Worm (Caenorhabditis elegans) whole organism, L1 larva: ENCODE measurements around the gene fil-2.

Experiments used
- C04F5.9 ChIP-seq: sonication (generic microtip); optimal IDR thresholded peaks from 2 replicates; lab custom pipeline; 2016; ENCODE audit warnings: missing genetic modification characterization, missing compliant biosample characterization
- C16A3.4 ChIP-seq: fragments of 150-350 bp; optimal IDR thresholded peaks from 2 replicates; lab custom pipeline; 2014; ENCODE audit warnings: missing biosample characterization, missing genetic modification characterization
- C34B4.2 ChIP-seq: sonication (generic microtip); optimal IDR thresholded peaks from 2 replicates; lab custom pipeline; 2017; ENCODE audit warnings: mild to moderate bottlenecking, missing genetic modification characterization, missing compliant biosample characterization
- aha-1 ChIP-seq: fragments of 150-350 bp; optimal IDR thresholded peaks from 2 replicates; lab custom pipeline; 2014; ENCODE audit warnings: missing biosample characterization, missing genetic modification characterization
- alr-1 ChIP-seq: fragments of 200-800 bp; sonication (Bioruptor generic); optimal IDR thresholded peaks from 2 replicates; lab custom pipeline; 2018; ENCODE audit warnings: borderline replicate concordance, mild to moderate bottlenecking, missing genetic modification characterization, missing compliant biosample characterization
- ama-1 ChIP-seq: fragments of 150-350 bp; optimal IDR thresholded peaks from 2 replicates; lab custom pipeline; 2014
- blmp-1 ChIP-seq: fragments of 150-350 bp; optimal IDR thresholded peaks from 2 replicates; lab custom pipeline; 2014; ENCODE audit warnings: missing biosample characterization, missing genetic modification characterization
- ceh-63 ChIP-seq: fragments of 200-800 bp; sonication (Bioruptor generic); optimal IDR thresholded peaks from 2 replicates; lab custom pipeline; 2018; ENCODE audit warnings: mild to moderate bottlenecking, missing genetic modification characterization, missing compliant biosample characterization
- ceh-82 ChIP-seq, 3 experiments: fragments of 150-350 bp in 1 of 3; sonication (generic microtip) in 2 of 3; optimal IDR thresholded peaks; 2 replicates each; lab custom pipeline; 2014 to 2017; ENCODE audit warnings: missing biosample characterization in 3 of 3, missing genetic modification characterization in 3 of 3
- ces-1 ChIP-seq: fragments of 150-350 bp; optimal IDR thresholded peaks from 2 replicates; lab custom pipeline; 2014; ENCODE audit warnings: missing biosample characterization, missing genetic modification reagents, missing genetic modification characterization
- dsc-1 ChIP-seq: sonication (generic microtip); optimal IDR thresholded peaks from 2 replicates; lab custom pipeline; 2016; ENCODE audit warnings: mild to moderate bottlenecking, missing genetic modification characterization, missing compliant biosample characterization
- efl-1 ChIP-seq, 4 experiments: fragments of 150-350 bp; optimal IDR thresholded peaks in 3 of 4; peaks in 1 of 4; 1 replicate in 1 of 4; 2 replicates in 3 of 4; lab custom pipeline; 2014; ENCODE audit warnings: missing biosample characterization in 2 of 4, missing genetic modification characterization in 2 of 4, missing genetic modification reagents in 2 of 4
- efl-3 ChIP-seq: fragments of 200-800 bp; sonication (Bioruptor generic); optimal IDR thresholded peaks from 2 replicates; lab custom pipeline; 2018; ENCODE audit warnings: mild to moderate bottlenecking, missing genetic modification characterization, missing compliant biosample characterization
- elt-2 ChIP-seq: sonication (generic microtip); optimal IDR thresholded peaks from 2 replicates; lab custom pipeline; 2016; ENCODE audit warnings: missing genetic modification characterization, mild to moderate bottlenecking, inconsistent platforms, missing compliant biosample characterization, missing genetic modification reagents
- elt-3 ChIP-seq, 6 experiments: fragments of 150-350 bp in 1 of 6; sonication (generic microtip); optimal IDR thresholded peaks; 2 replicates each; lab custom pipeline; 2017 to 2018; ENCODE audit warnings: missing biosample characterization in 6 of 6, missing genetic modification characterization in 6 of 6, inconsistent platforms in 1 of 6
- fkh-10 ChIP-seq: sonication (generic microtip); optimal IDR thresholded peaks from 2 replicates; lab custom pipeline; 2017; ENCODE audit warnings: missing biosample characterization, missing genetic modification reagents, missing genetic modification characterization
- fkh-4 ChIP-seq: sonication (generic microtip); optimal IDR thresholded peaks from 2 replicates; lab custom pipeline; 2016; ENCODE audit warnings: missing compliant biosample characterization, missing genetic modification characterization, borderline replicate concordance
- fkh-8 ChIP-seq: sonication (generic microtip); optimal IDR thresholded peaks from 2 replicates; lab custom pipeline; 2016; ENCODE audit warnings: mild to moderate bottlenecking, missing genetic modification characterization, missing compliant biosample characterization
- fos-1 ChIP-seq: fragments of 150-350 bp; optimal IDR thresholded peaks from 2 replicates; lab custom pipeline; 2014; ENCODE audit warnings: missing biosample characterization, missing genetic modification characterization
- hlh-4 ChIP-seq: sonication (generic microtip); optimal IDR thresholded peaks from 2 replicates; lab custom pipeline; 2016; ENCODE audit warnings: mild to moderate bottlenecking, missing genetic modification characterization, missing compliant biosample characterization
- irx-1 ChIP-seq: sonication (generic microtip); optimal IDR thresholded peaks from 2 replicates; lab custom pipeline; 2016; ENCODE audit warnings: missing genetic modification characterization, missing compliant biosample characterization
- lin-13 ChIP-seq: fragments of 150-350 bp; optimal IDR thresholded peaks from 2 replicates; lab custom pipeline; 2014; ENCODE audit warnings: missing biosample characterization, missing genetic modification reagents, missing genetic modification characterization
- lin-14 ChIP-seq: fragments of 200-800 bp; sonication (Bioruptor generic); optimal IDR thresholded peaks from 2 replicates; lab custom pipeline; 2018; ENCODE audit warnings: mild to moderate bottlenecking, missing genetic modification characterization, moderate library complexity, missing compliant biosample characterization
- lsy-2 ChIP-seq, 2 experiments: fragments of 150-350 bp; optimal IDR thresholded peaks; 2 replicates each; lab custom pipeline; 2014; ENCODE audit warnings: missing biosample characterization in 2 of 2, missing genetic modification characterization in 2 of 2
- mep-1 ChIP-seq: fragments of 150-350 bp; optimal IDR thresholded peaks from 2 replicates; lab custom pipeline; 2014; ENCODE audit warnings: missing biosample characterization, missing genetic modification characterization
- nhr-11 ChIP-seq: fragments of 150-350 bp; optimal IDR thresholded peaks from 2 replicates; lab custom pipeline; 2014; ENCODE audit warnings: missing biosample characterization, missing genetic modification characterization
- nhr-237 ChIP-seq: fragments of 150-350 bp; optimal IDR thresholded peaks from 2 replicates; lab custom pipeline; 2014; ENCODE audit warnings: missing biosample characterization, missing genetic modification characterization
- nhr-71 ChIP-seq: sonication (generic microtip); optimal IDR thresholded peaks from 2 replicates; lab custom pipeline; 2016; ENCODE audit warnings: mild to moderate bottlenecking, missing genetic modification characterization, moderate library complexity, missing compliant biosample characterization
- nhr-77 ChIP-seq: fragments of 150-350 bp; optimal IDR thresholded peaks from 2 replicates; lab custom pipeline; 2014; ENCODE audit warnings: missing biosample characterization, missing genetic modification characterization
- nhr-85 ChIP-seq: sonication (generic microtip); peaks from one replicate; lab custom pipeline; 2016; ENCODE audit warnings: missing genetic modification characterization, inconsistent platforms, missing compliant biosample characterization
- nhr-90 ChIP-seq: sonication (generic microtip); optimal IDR thresholded peaks from 2 replicates; lab custom pipeline; 2016; ENCODE audit warnings: mild to moderate bottlenecking, missing genetic modification characterization, missing compliant biosample characterization; ENCODE audit not compliant: poor library complexity
- pax-3 ChIP-seq: fragments of 200-800 bp; sonication (Bioruptor generic); optimal IDR thresholded peaks from 2 replicates; lab custom pipeline; 2018; ENCODE audit warnings: mild to moderate bottlenecking, missing genetic modification characterization, moderate library complexity, missing compliant biosample characterization
- rnt-1 ChIP-seq: sonication (generic microtip); optimal IDR thresholded peaks from 2 replicates; lab custom pipeline; 2016; ENCODE audit warnings: mild to moderate bottlenecking, missing genetic modification characterization, moderate library complexity, missing compliant biosample characterization
- snpc-4 ChIP-seq: fragments of 150-350 bp; optimal IDR thresholded peaks from 2 replicates; lab custom pipeline; 2014; ENCODE audit warnings: missing biosample characterization, missing genetic modification characterization
- sox-4 ChIP-seq: sonication (generic microtip); optimal IDR thresholded peaks from 2 replicates; lab custom pipeline; 2016; ENCODE audit warnings: missing genetic modification characterization, missing compliant biosample characterization
- sup-37 ChIP-seq: fragments of 200-800 bp; sonication (Bioruptor generic); optimal IDR thresholded peaks from 2 replicates; lab custom pipeline; 2018; ENCODE audit warnings: mild to moderate bottlenecking, missing genetic modification characterization, missing compliant biosample characterization
- swsn-7 ChIP-seq: sonication (generic microtip); optimal IDR thresholded peaks from 2 replicates; lab custom pipeline; 2016; ENCODE audit warnings: missing genetic modification characterization, missing compliant biosample characterization
- tlp-1 ChIP-seq: fragments of 150-350 bp; optimal IDR thresholded peaks from 2 replicates; lab custom pipeline; 2014; ENCODE audit warnings: missing biosample characterization, missing genetic modification characterization
- unc-98 ChIP-seq: fragments of 200-800 bp; sonication (Bioruptor generic); IDR thresholded peaks from 2 replicates; pipeline ENCODE4 v1.3.6; 2022; ENCODE audit warnings: missing genetic modification characterization, missing compliant biosample characterization
- zip-4 ChIP-seq: fragments of 200-800 bp; sonication (Bioruptor generic); optimal IDR thresholded peaks from 2 replicates; lab custom pipeline; 2018; ENCODE audit warnings: mild to moderate bottlenecking, missing genetic modification characterization, moderate library complexity, missing compliant biosample characterization
- ztf-11 ChIP-seq, 2 experiments: sonication (generic microtip); optimal IDR thresholded peaks; 2 replicates each; lab custom pipeline; 2016 to 2017; ENCODE audit warnings: missing genetic modification characterization in 2 of 2, missing biosample characterization in 1 of 2, missing compliant biosample characterization in 1 of 2
- ztf-4 ChIP-seq: fragments of 150-350 bp; optimal IDR thresholded peaks from 2 replicates; lab custom pipeline; 2014; ENCODE audit warnings: missing biosample characterization, missing genetic modification characterization

fil-2 gene

ce11 chrV:6267237-6267812 is 11.5 kb upstream of the fil-2 start, which contains the start of gene mrck-1 (continued):
- TF ChIP-seq C34B4.2: no peak

- TF ChIP-seq sox-4: no peak
- TF ChIP-seq ztf-11 (tag; optimal IDR thresholded peaks at IDR 0.05; lab: Kevin White, UChicago): no peak
- no peak for TF ChIP-seq C04F5.9
- no peak for TF ChIP-seq unc-98 (GFP tag; lab: Robert Waterston, UW)
- no peak for TF ChIP-seq ztf-4 (tag; lab: Kevin White, UChicago)
- TF ChIP-seq aha-1 (tag; lab: Kevin White, UChicago): no peak
- TF ChIP-seq swsn-7 (tag; lab: Kevin White, UChicago): no peak
- TF ChIP-seq ceh-63 (GFP tag; lab: Kevin White, UChicago): no peak
- TF ChIP-seq snpc-4: no peak
- no peak for TF ChIP-seq blmp-1 (tag; lab: Kevin White, UChicago)
- TF ChIP-seq C34B4.2: no peak
- no peak for TF ChIP-seq fkh-10 (GFP tag; lab: Kevin White, UChicago)
- no peak for TF ChIP-seq sup-37 (GFP tag; lab: Kevin White, UChicago)
- no peak for TF ChIP-seq nhr-11 (tag; lab: Kevin White, UChicago)
- no peak for TF ChIP-seq efl-1 (optimal IDR thresholded peaks at IDR 0.05; lab: Kevin White, UChicago)
- no peak for TF ChIP-seq efl-1 (GFP tag; optimal IDR thresholded peaks at IDR 0.05 in 1 of 2; lab: Kevin White, UChicago)
- TF ChIP-seq nhr-71 (tag; lab: Kevin White, UChicago): no peak
Measured at ce11 chrV:6267978-6268377, 10.9 kb upstream of the fil-2 start.

ce11 chrV:6268526-6268925 is 10.3 kb upstream of the fil-2 start:
- no peak for TF ChIP-seq C04F5.9
- no peak for TF ChIP-seq ces-1 (GFP tag; lab: Kevin White, UChicago)
- peak; percentile 23 for TF ChIP-seq lin-14 (GFP tag; lab: Kevin White, UChicago)

- TF ChIP-seq elt-2 (tag; lab: Kevin White, UChicago): peak; percentile 47
- no peak for TF ChIP-seq nhr-90
Measured at ce11 chrV:6268961-6269360, 9.9 kb upstream of the fil-2 start.

ce11 chrV:6270097-6270496 is 8.7 kb upstream of the fil-2 start:
- TF ChIP-seq ztf-4 (tag; lab: Kevin White, UChicago) (no peak), efl-3 (no peak), nhr-71 (tag; lab: Kevin White, UChicago) (no peak), elt-3 (tag; optimal IDR thresholded peaks at IDR 0.05; lab: Kevin White, UChicago) (no peak), ama-1 (lab: Kevin White, UChicago) (no peak), zip-4 (GFP tag; lab: Kevin White, UChicago) (no peak), fkh-4 (no peak), nhr-77 (tag; lab: Kevin White, UChicago) (no peak), fkh-8 (no peak), ceh-82 (tag; optimal IDR thresholded peaks at IDR 0.05; lab: Kevin White, UChicago) (no peak), dsc-1 (tag; lab: Kevin White, UChicago) (no peak), pax-3 (tag; lab: Kevin White, UChicago) (no peak), irx-1 (no peak), blmp-1 (tag; lab: Kevin White, UChicago) (no peak), rnt-1 (tag; lab: Kevin White, UChicago) (peak; percentile 32), lsy-2 (tag; optimal IDR thresholded peaks at IDR 0.05; lab: Kevin White, UChicago) (no peak), tlp-1 (tag; lab: Kevin White, UChicago) (no peak), alr-1 (tag; lab: Kevin White, UChicago) (no peak), fos-1 (tag; lab: Kevin White, UChicago) (no peak), nhr-237 (tag; lab: Kevin White, UChicago) (no peak), lin-13 (GFP tag; lab: Kevin White, UChicago) (no peak), elt-2 (tag; lab: Kevin White, UChicago) (no peak), nhr-85 (tag; lab: Kevin White, UChicago) (no peak), C16A3.4 (no peak), efl-1 (optimal IDR thresholded peaks at IDR 0.05; lab: Kevin White, UChicago) (no peak), efl-1 (GFP tag; optimal IDR thresholded peaks at IDR 0.05 in 1 of 2; lab: Kevin White, UChicago) (peak in 1 of 2 experiments; percentile 83), hlh-4 (tag; lab: Kevin White, UChicago) (no peak), mep-1 (peak; percentile 3), lin-14 (GFP tag; lab: Kevin White, UChicago) (peak; percentile 41)
